Worm (Caenorhabditis elegans) whole organism, mixed stage, embryonic: ENCODE results near the gene F57G9.7.

Source experiments
- M03D4.4 ChIP-seq: sonication (generic microtip); optimal IDR thresholded peaks from 2 replicates; lab custom pipeline; 2017; ENCODE audit warnings: mild to moderate bottlenecking, missing genetic modification characterization, missing compliant biosample characterization
- bed-3 ChIP-seq: fragments of 200-800 bp; sonication (Bioruptor generic); optimal IDR thresholded peaks from 3 replicates; lab custom pipeline; 2018; ENCODE audit warnings: mild to moderate bottlenecking, missing genetic modification characterization, moderate library complexity, missing compliant biosample characterization
- blmp-1 ChIP-seq: fragments of 150-350 bp; optimal IDR thresholded peaks from 2 replicates; lab custom pipeline; 2014; ENCODE audit warnings: missing biosample characterization, missing genetic modification characterization
- ceh-39 ChIP-seq: fragments of 150-350 bp; optimal IDR thresholded peaks from 2 replicates; lab custom pipeline; 2014; ENCODE audit warnings: missing biosample characterization, missing genetic modification characterization
- ceh-43 ChIP-seq: fragments of 200-800 bp; sonication (Bioruptor generic); optimal IDR thresholded peaks from 2 replicates; lab custom pipeline; 2018; ENCODE audit warnings: mild to moderate bottlenecking, missing genetic modification characterization, moderate library complexity, missing compliant biosample characterization
- ceh-83 ChIP-seq: fragments of 200-800 bp; sonication (Bioruptor generic); optimal IDR thresholded peaks from 2 replicates; lab custom pipeline; 2018; ENCODE audit warnings: mild to moderate bottlenecking, missing genetic modification characterization, missing compliant biosample characterization
- ces-1 ChIP-seq: fragments of 150-350 bp; optimal IDR thresholded peaks from 2 replicates; lab custom pipeline; 2014; ENCODE audit warnings: missing biosample characterization, missing genetic modification reagents, missing genetic modification characterization
- cnd-1 ChIP-seq: fragments of 200-800 bp; sonication (Bioruptor generic); optimal IDR thresholded peaks from 2 replicates; lab custom pipeline; 2018; ENCODE audit warnings: mild to moderate bottlenecking, missing genetic modification characterization, missing compliant biosample characterization
- drap-1 ChIP-seq: fragments of 200-800 bp; sonication (Bioruptor generic); optimal IDR thresholded peaks from 3 replicates; lab custom pipeline; 2018; ENCODE audit warnings: mild to moderate bottlenecking, missing genetic modification characterization, missing compliant biosample characterization
- elt-1 ChIP-seq: sonication (generic microtip); optimal IDR thresholded peaks from 2 replicates; lab custom pipeline; 2017; ENCODE audit warnings: missing genetic modification characterization, mild to moderate bottlenecking, missing compliant biosample characterization, antibody characterized with exemption, moderate library complexity, borderline replicate concordance; ENCODE audit not compliant: insufficient read depth
- elt-3 ChIP-seq: fragments of 150-350 bp; optimal IDR thresholded peaks from 2 replicates; lab custom pipeline; 2014; ENCODE audit warnings: missing biosample characterization, missing genetic modification characterization
- flh-1 ChIP-seq: fragments of 200-800 bp; sonication (Bioruptor generic); optimal IDR thresholded peaks from 2 replicates; lab custom pipeline; 2018; ENCODE audit warnings: mild to moderate bottlenecking, missing genetic modification characterization, moderate library complexity, missing compliant biosample characterization
- ham-2 ChIP-seq: fragments of 200-800 bp; sonication (Bioruptor generic); optimal IDR thresholded peaks from 2 replicates; lab custom pipeline; 2018; ENCODE audit warnings: mild to moderate bottlenecking, missing genetic modification characterization, missing compliant biosample characterization
- hlh-1 ChIP-seq: fragments of 150-350 bp; optimal IDR thresholded peaks from 2 replicates; lab custom pipeline; 2014; ENCODE audit warnings: missing biosample characterization, missing genetic modification reagents, missing genetic modification characterization
- lin-13 ChIP-seq: fragments of 150-350 bp; optimal IDR thresholded peaks from 2 replicates; lab custom pipeline; 2014; ENCODE audit warnings: missing biosample characterization, missing genetic modification characterization
- lin-32 ChIP-seq: fragments of 200-800 bp; sonication (Bioruptor generic); optimal IDR thresholded peaks from 2 replicates; lab custom pipeline; 2018; ENCODE audit warnings: mild to moderate bottlenecking, missing genetic modification characterization, missing compliant biosample characterization
- lsy-2 ChIP-seq: fragments of 150-350 bp; optimal IDR thresholded peaks from 2 replicates; lab custom pipeline; 2014; ENCODE audit warnings: missing biosample characterization, missing genetic modification characterization
- mab-5 ChIP-seq: fragments of 150-350 bp; optimal IDR thresholded peaks from 2 replicates; lab custom pipeline; 2014; ENCODE audit warnings: missing biosample characterization, missing genetic modification characterization
- mep-1 ChIP-seq: fragments of 150-350 bp; optimal IDR thresholded peaks from 2 replicates; lab custom pipeline; 2017; ENCODE audit warnings: missing biosample characterization, missing genetic modification reagents, missing genetic modification characterization, inconsistent platforms
- mls-2 ChIP-seq: sonication (generic microtip); optimal IDR thresholded peaks from 2 replicates; lab custom pipeline; 2016; ENCODE audit warnings: mild to moderate bottlenecking, missing genetic modification characterization, moderate library complexity, missing compliant biosample characterization
- nhr-2 ChIP-seq: fragments of 150-350 bp; optimal IDR thresholded peaks from 2 replicates; lab custom pipeline; 2014; ENCODE audit warnings: missing biosample characterization, missing genetic modification characterization
- nhr-237 ChIP-seq: fragments of 150-350 bp; optimal IDR thresholded peaks from 2 replicates; lab custom pipeline; 2014; ENCODE audit warnings: missing biosample characterization, missing genetic modification characterization
- nhr-28 ChIP-seq: fragments of 150-350 bp; optimal IDR thresholded peaks from 2 replicates; lab custom pipeline; 2014; ENCODE audit warnings: missing biosample characterization, missing genetic modification characterization
- nhr-76 ChIP-seq: sonication (generic microtip); optimal IDR thresholded peaks from 2 replicates; lab custom pipeline; 2017; ENCODE audit warnings: missing biosample characterization, missing genetic modification characterization
- pha-4 ChIP-seq: fragments of 150-350 bp; optimal IDR thresholded peaks from 2 replicates; lab custom pipeline; 2018; ENCODE audit warnings: missing biosample characterization, missing genetic modification reagents, missing genetic modification characterization
- sem-2 ChIP-seq: fragments of 200-800 bp; sonication (Bioruptor generic); optimal IDR thresholded peaks from 2 replicates; lab custom pipeline; 2018; ENCODE audit warnings: mild to moderate bottlenecking, missing genetic modification characterization, missing compliant biosample characterization
- snpc-4 ChIP-seq: fragments of 150-350 bp; optimal IDR thresholded peaks from 2 replicates; lab custom pipeline; 2014; ENCODE audit warnings: missing biosample characterization, missing genetic modification characterization
- tbx-8 ChIP-seq: fragments of 200-800 bp; sonication (Bioruptor generic); optimal IDR thresholded peaks from 2 replicates; lab custom pipeline; 2018; ENCODE audit warnings: mild to moderate bottlenecking, missing genetic modification characterization, moderate library complexity, missing compliant biosample characterization
- unc-120 ChIP-seq: sonication (generic microtip); optimal IDR thresholded peaks from 2 replicates; lab custom pipeline; 2017; ENCODE audit warnings: missing genetic modification characterization, missing compliant biosample characterization; ENCODE audit not compliant: poor library complexity, severe bottlenecking
- unc-39 ChIP-seq: fragments of 150-350 bp; optimal IDR thresholded peaks from 2 replicates; lab custom pipeline; 2014; ENCODE audit warnings: missing biosample characterization, missing genetic modification characterization
- zip-8 ChIP-seq: fragments of 150-350 bp; optimal IDR thresholded peaks from 2 replicates; lab custom pipeline; 2014; ENCODE audit warnings: missing biosample characterization, missing genetic modification characterization

F57G9.7 gene

DNA sequence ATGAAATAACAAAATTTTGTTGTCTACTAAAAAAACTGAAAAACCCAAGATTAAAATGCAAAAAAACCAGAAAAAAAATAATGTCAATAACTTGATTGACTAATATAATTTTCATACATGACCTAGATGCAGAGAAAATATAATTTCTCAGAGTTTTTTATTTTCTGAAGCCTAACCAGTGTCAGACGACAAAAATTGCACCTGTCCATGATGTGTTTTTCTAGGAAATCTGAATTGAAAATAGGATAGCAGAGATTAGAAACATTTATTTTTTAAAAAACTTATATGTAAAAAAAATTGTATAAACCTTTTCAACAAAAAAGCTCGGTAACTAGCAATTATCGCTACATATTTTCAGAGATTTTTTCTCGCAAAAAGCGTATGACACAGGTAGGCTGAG lies 20.4 kb upstream of the F57G9.7 start:
- TF ChIP-seq tbx-8 (GFP tag; lab: Kevin White, UChicago), result no peak
- no peak for TF ChIP-seq ham-2 (GFP tag; lab: Kevin White, UChicago)
- TF ChIP-seq mep-1 (tag; lab: Kevin White, UChicago), result no peak

DNA sequence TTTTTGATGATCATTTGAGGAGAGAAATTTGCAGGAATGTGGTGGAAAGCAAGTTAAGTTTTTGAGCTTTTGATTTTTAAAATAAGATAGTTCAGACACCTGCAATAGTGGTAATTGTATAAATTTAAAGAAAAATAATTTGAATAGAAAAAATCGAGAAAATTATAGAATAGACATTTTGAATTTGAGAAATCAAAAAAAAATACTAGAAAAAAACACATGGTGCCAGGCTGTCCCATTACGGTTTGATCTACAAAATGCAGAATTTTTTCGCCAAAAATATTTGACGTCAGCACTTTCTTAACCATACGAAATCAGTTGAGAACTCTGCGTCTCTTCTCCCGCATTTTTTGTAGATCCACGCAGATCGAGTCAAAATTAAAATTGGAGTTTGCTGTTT lies 20.0 kb upstream of the F57G9.7 start, which contains the start of gene sre-27:
sre-27 (minus strand) TSS at position 101 of the 400 bp plus-strand sequence.
- TF ChIP-seq lin-32 (GFP tag; lab: Kevin White, UChicago), result no peak
- no peak for TF ChIP-seq sem-2 (GFP tag; lab: Kevin White, UChicago)
- TF ChIP-seq drap-1, result no peak
- TF ChIP-seq nhr-76 (tag; lab: Kevin White, UChicago), result no peak
- TF ChIP-seq snpc-4, result no peak
- TF ChIP-seq mab-5 (tag; lab: Kevin White, UChicago), result no peak
- TF ChIP-seq bed-3, result no peak
- TF ChIP-seq flh-1 (GFP tag; lab: Kevin White, UChicago), result no peak
- TF ChIP-seq lsy-2 (tag; lab: Kevin White, UChicago), result no peak
- no peak for TF ChIP-seq ham-2 (GFP tag; lab: Kevin White, UChicago)
- no peak for TF ChIP-seq hlh-1
- no peak for TF ChIP-seq M03D4.4 (tag; lab: Kevin White, UChicago)
- no peak for TF ChIP-seq ceh-43 (GFP tag; lab: Kevin White, UChicago)
- no peak for TF ChIP-seq blmp-1
- no peak for TF ChIP-seq nhr-237
- TF ChIP-seq ceh-39 (tag; lab: Kevin White, UChicago), result no peak
- TF ChIP-seq cnd-1 (tag; lab: Kevin White, UChicago), result no peak
- TF ChIP-seq nhr-28, result no peak
- TF ChIP-seq ceh-83, result no peak
- TF ChIP-seq, all 35 proteins: peak for 0

DNA sequence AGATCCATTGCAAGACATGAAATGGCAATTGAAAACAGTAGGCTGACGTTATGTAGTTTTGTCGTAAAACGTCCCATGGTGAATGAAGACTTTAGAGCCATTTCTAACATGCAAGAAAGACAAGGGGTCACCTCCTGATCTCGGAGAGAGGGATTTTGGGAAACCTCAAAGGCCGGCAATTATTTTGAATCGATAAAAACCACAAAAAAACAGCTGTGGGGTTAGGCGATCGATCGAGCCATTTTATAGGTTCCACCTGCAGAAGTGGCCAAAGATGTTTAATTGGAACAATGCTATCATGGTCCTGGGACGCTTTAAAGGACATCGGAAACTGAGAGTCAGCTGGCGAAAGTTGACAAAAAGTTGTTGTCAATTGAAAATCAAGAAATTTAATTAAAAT lies 17.2 kb upstream of the F57G9.7 start, which contains the start of gene Y57A10C.11:
Y57A10C.11 (minus strand) TSS at position 101 of the 400 bp plus-strand sequence.
- no peak for TF ChIP-seq lin-13 (tag; lab: Kevin White, UChicago)
- no peak for TF ChIP-seq lsy-2 (tag; lab: Kevin White, UChicago)
- no peak for TF ChIP-seq mep-1 (tag; lab: Kevin White, UChicago)
- no peak for TF ChIP-seq ces-1 (GFP tag; lab: Kevin White, UChicago)
- no peak for TF ChIP-seq ceh-39 (tag; lab: Kevin White, UChicago)
- no peak for TF ChIP-seq lin-32 (GFP tag; lab: Kevin White, UChicago)
- no peak for TF ChIP-seq unc-39 (tag; lab: Kevin White, UChicago)
- TF ChIP-seq sem-2 (GFP tag; lab: Kevin White, UChicago), result no peak
- TF ChIP-seq drap-1, result no peak
- no peak for TF ChIP-seq nhr-237
- no peak for TF ChIP-seq blmp-1
- no peak for TF ChIP-seq tbx-8 (GFP tag; lab: Kevin White, UChicago)
- TF ChIP-seq elt-1 (tag; lab: Kevin White, UChicago), result no peak
- TF ChIP-seq mls-2 (tag; lab: Kevin White, UChicago), result no peak
- TF ChIP-seq unc-120 (tag; lab: Kevin White, UChicago), result no peak
- TF ChIP-seq snpc-4, result no peak
- no peak for TF ChIP-seq nhr-28
- no peak for TF ChIP-seq bed-3
- no peak for TF ChIP-seq pha-4 (tag; lab: Kevin White, UChicago)
- TF ChIP-seq nhr-76 (tag; lab: Kevin White, UChicago), result no peak
- TF ChIP-seq, all 35 proteins: peak for 0

DNA sequence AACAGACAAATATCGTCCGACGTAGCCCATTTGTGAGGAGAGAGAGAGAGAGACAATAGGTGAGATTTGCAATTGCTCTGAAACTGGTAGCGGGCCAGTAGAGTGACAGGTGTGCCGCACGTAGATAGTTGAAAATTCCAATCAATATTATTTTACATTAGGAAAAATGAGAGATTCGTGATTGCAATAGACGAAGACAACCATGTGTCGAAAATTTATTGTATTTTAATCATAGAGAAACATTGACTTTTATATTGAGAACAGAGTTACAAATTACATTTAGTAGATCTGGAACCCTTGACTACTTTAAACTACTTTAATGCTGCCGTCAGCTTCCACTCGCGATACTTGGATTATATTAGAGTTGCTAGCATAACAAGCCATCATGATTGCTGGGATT lies 14.9 kb upstream of the F57G9.7 start, which contains the start of gene Y57A10C.1:
Y57A10C.1 (minus strand) TSS at position 101 of the 400 bp plus-strand sequence.
- TF ChIP-seq ces-1 (GFP tag; lab: Kevin White, UChicago), result no peak
- no peak for TF ChIP-seq zip-8
- TF ChIP-seq ham-2 (GFP tag; lab: Kevin White, UChicago), result no peak
- TF ChIP-seq blmp-1, result no peak
- no peak for TF ChIP-seq tbx-8 (GFP tag; lab: Kevin White, UChicago)
- TF ChIP-seq ceh-39 (tag; lab: Kevin White, UChicago), result no peak
- no peak for TF ChIP-seq nhr-2 (tag; lab: Kevin White, UChicago)
- no peak for TF ChIP-seq elt-3 (tag; lab: Kevin White, UChicago)
- no peak for TF ChIP-seq M03D4.4 (tag; lab: Kevin White, UChicago)
- TF ChIP-seq unc-120 (tag; lab: Kevin White, UChicago), result no peak
- no peak for TF ChIP-seq hlh-1
- no peak for TF ChIP-seq sem-2 (GFP tag; lab: Kevin White, UChicago)
- no peak for TF ChIP-seq drap-1
- TF ChIP-seq unc-39 (tag; lab: Kevin White, UChicago), result no peak
- no peak for TF ChIP-seq snpc-4
